Worm (Caenorhabditis elegans) whole organism, L1 larva: Measurements from ENCODE around the gene T27A8.7.

ENCODE experiments used
- ama-1 ChIP-seq: fragments of 150-350 bp; optimal IDR thresholded peaks from 2 replicates; lab custom pipeline; 2014
- ceh-63 ChIP-seq: fragments of 200-800 bp; sonication (Bioruptor generic); optimal IDR thresholded peaks from 2 replicates; lab custom pipeline; 2018; ENCODE audit warnings: mild to moderate bottlenecking, missing genetic modification characterization, missing compliant biosample characterization
- ceh-82 ChIP-seq, 3 experiments: fragments of 150-350 bp in 1 of 3; sonication (generic microtip) in 2 of 3; optimal IDR thresholded peaks; 2 replicates each; lab custom pipeline; 2014 to 2017; ENCODE audit warnings: missing biosample characterization in 3 of 3, missing genetic modification characterization in 3 of 3
- elt-2 ChIP-seq: sonication (generic microtip); optimal IDR thresholded peaks from 2 replicates; lab custom pipeline; 2016; ENCODE audit warnings: missing genetic modification characterization, mild to moderate bottlenecking, inconsistent platforms, missing compliant biosample characterization, missing genetic modification reagents
- fkh-10 ChIP-seq: sonication (generic microtip); optimal IDR thresholded peaks from 2 replicates; lab custom pipeline; 2017; ENCODE audit warnings: missing biosample characterization, missing genetic modification reagents, missing genetic modification characterization
- hlh-17 ChIP-seq: fragments of 200-800 bp; sonication (Bioruptor generic); optimal IDR thresholded peaks from 2 replicates; lab custom pipeline; 2018; ENCODE audit warnings: missing genetic modification characterization, mild to moderate bottlenecking, missing compliant biosample characterization, moderate library complexity, borderline replicate concordance
- jun-1 ChIP-seq: fragments of 150-350 bp; optimal IDR thresholded peaks from 2 replicates; lab custom pipeline; 2014; ENCODE audit warnings: missing biosample characterization, missing genetic modification reagents, missing genetic modification characterization
- lin-35 ChIP-seq, 2 experiments: fragments of 150-350 bp; optimal IDR thresholded peaks; 2 replicates each; lab custom pipeline; 2014; ENCODE audit warnings: missing biosample characterization in 2 of 2, missing genetic modification characterization in 2 of 2, missing genetic modification reagents in 2 of 2
- lsy-2 ChIP-seq, 2 experiments: fragments of 150-350 bp; optimal IDR thresholded peaks; 2 replicates each; lab custom pipeline; 2014; ENCODE audit warnings: missing biosample characterization in 2 of 2, missing genetic modification characterization in 2 of 2
- mab-9 ChIP-seq: fragments of 200-800 bp; sonication (Bioruptor generic); IDR thresholded peaks from 2 replicates; pipeline ENCODE4 v1.3.6; 2022; ENCODE audit warnings: missing genetic modification reagents, missing genetic modification characterization, missing compliant biosample characterization
- nhr-11 ChIP-seq: fragments of 150-350 bp; optimal IDR thresholded peaks from 2 replicates; lab custom pipeline; 2014; ENCODE audit warnings: missing biosample characterization, missing genetic modification characterization
- nhr-237 ChIP-seq: fragments of 150-350 bp; optimal IDR thresholded peaks from 2 replicates; lab custom pipeline; 2014; ENCODE audit warnings: missing biosample characterization, missing genetic modification characterization
- nhr-28 ChIP-seq: fragments of 150-350 bp; optimal IDR thresholded peaks from 2 replicates; lab custom pipeline; 2014; ENCODE audit warnings: missing biosample characterization, missing genetic modification characterization
- skn-1 ChIP-seq: fragments of 150-350 bp; optimal IDR thresholded peaks from 2 replicates; lab custom pipeline; 2014; ENCODE audit warnings: missing biosample characterization, missing genetic modification characterization

DNA sequence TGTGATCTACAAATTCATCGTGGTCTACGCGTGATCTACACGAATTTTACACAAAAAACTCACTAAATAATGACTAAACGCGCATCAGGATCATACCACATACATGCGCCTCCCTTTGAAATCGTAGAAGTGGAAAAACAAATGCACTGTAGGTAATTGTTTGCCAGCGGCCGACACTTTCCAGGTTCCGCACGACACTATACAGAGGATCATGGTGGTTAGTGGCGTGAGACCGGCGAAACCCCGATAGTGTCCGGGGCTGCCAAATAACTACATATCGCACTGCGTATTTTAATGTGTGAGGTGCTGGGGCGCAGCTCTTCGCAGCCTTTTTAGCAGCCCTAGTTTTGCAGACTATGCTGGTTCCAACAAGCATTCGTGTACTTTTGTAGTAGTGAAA, 23.4 kb downstream of the T27A8.7 start:
- no peak for TF ChIP-seq ceh-63 (GFP tag; lab: Kevin White, UChicago)
- no peak for TF ChIP-seq elt-2 (tag; lab: Kevin White, UChicago)
- no peak for TF ChIP-seq nhr-28 (tag; lab: Kevin White, UChicago)
- no peak for TF ChIP-seq ama-1 (lab: Kevin White, UChicago)
- no peak for TF ChIP-seq ceh-82 (tag; optimal IDR thresholded peaks at IDR 0.05; lab: Kevin White, UChicago)
- no peak for TF ChIP-seq nhr-11 (tag; lab: Kevin White, UChicago)
- no peak for TF ChIP-seq mab-9 (GFP tag; lab: Robert Waterston, UW)
- no peak for TF ChIP-seq lsy-2 (tag; optimal IDR thresholded peaks at IDR 0.05; lab: Kevin White, UChicago)
- no peak for TF ChIP-seq nhr-237
- no peak for TF ChIP-seq skn-1 (tag; lab: Kevin White, UChicago)
- no peak for TF ChIP-seq lin-35 (GFP tag; optimal IDR thresholded peaks at IDR 0.05; lab: Kevin White, UChicago)
- no peak for TF ChIP-seq hlh-17 (GFP tag; lab: Kevin White, UChicago)
- TF ChIP-seq jun-1 (tag; lab: Kevin White, UChicago): no peak
- TF ChIP-seq fkh-10 (GFP tag; lab: Kevin White, UChicago): no peak
